Fruit fly (Drosophila melanogaster) whole organism, embryonic: ENCODE data around the gene CG31249.

ENCODE experiments used
- B-H1 ChIP-seq: fragments of 200-800 bp; sonication (Bioruptor generic); IDR thresholded peaks from 3 replicates; pipeline ENCODE4 v1.3.6; 2022; ENCODE audit warnings: missing biosample characterization, missing genetic modification characterization
- CG13123 ChIP-seq: fragments of 200-800 bp; sonication (Bioruptor generic); optimal IDR thresholded peaks from 2 replicates; lab custom pipeline; 2016; ENCODE audit warnings: missing biosample characterization, missing genetic modification characterization
- CG17829 ChIP-seq: fragments of 200-800 bp; optimal IDR thresholded peaks from 2 replicates; lab custom pipeline; 2019; ENCODE audit warnings: missing biosample characterization, mild to moderate bottlenecking, missing genetic modification characterization, moderate library complexity
- CG18011 ChIP-seq: fragments of 200-800 bp; sonication (Bioruptor generic); optimal IDR thresholded peaks from 2 replicates; lab custom pipeline; 2017; ENCODE audit warnings: missing biosample characterization, missing genetic modification characterization, mild to moderate bottlenecking, moderate library complexity, missing genotype
- Six4 ChIP-seq: fragments of 200-800 bp; sonication (Bioruptor generic); optimal IDR thresholded peaks from 2 replicates; lab custom pipeline; 2016; ENCODE audit warnings: missing biosample characterization, missing genetic modification characterization
- ash1 ChIP-seq: fragments of 200-800 bp; sonication (Bioruptor generic); optimal IDR thresholded peaks from 2 replicates; lab custom pipeline; 2018; ENCODE audit warnings: missing biosample characterization, mild to moderate bottlenecking, missing genetic modification characterization
- pum ChIP-seq: fragments of 200-800 bp; sonication (Bioruptor generic); optimal IDR thresholded peaks from 2 replicates; lab custom pipeline; 2016; ENCODE audit warnings: missing biosample characterization, missing genetic modification characterization
- tup ChIP-seq: fragments of 200-800 bp; sonication (Bioruptor generic); optimal IDR thresholded peaks from 2 replicates; lab custom pipeline; 2016; ENCODE audit warnings: missing biosample characterization, mild to moderate bottlenecking, missing genetic modification characterization, moderate library complexity

DNA sequence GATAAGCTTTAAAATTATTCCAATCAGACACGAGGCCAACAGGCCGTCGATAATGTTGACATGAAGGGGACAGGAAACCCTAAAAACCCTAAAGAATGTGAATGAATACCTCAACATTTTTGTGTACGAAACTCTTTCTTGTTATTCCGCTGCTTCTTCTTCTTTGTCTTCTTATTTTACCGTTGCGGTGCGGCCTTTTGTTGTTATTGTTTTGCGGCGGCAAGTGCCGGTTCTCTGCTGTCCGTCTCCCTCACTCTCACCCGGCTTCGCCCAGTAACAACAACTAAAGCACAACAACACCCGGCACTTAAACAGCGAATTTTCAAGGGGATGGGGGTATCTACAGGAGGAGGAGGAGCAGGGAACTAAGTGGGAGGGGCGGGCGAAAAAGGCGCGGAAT, 27.5 kb upstream of the CG31249 start:
- TF ChIP-seq pum (GFP tag; lab: Kevin White, UChicago) (no peak), tup (GFP tag; lab: Kevin White, UChicago) (no peak), CG13123 (GFP tag; lab: Kevin White, UChicago) (no peak), ash1 (GFP tag; lab: Kevin White, UChicago) (no peak), CG18011 (GFP tag; lab: Kevin White, UChicago) (no peak), B-H1 (GFP tag; lab: Robert Waterston, UW) (no peak), CG17829 (no peak), Six4 (GFP tag; lab: Kevin White, UChicago) (no peak)
